In the genomic region with DNA sequence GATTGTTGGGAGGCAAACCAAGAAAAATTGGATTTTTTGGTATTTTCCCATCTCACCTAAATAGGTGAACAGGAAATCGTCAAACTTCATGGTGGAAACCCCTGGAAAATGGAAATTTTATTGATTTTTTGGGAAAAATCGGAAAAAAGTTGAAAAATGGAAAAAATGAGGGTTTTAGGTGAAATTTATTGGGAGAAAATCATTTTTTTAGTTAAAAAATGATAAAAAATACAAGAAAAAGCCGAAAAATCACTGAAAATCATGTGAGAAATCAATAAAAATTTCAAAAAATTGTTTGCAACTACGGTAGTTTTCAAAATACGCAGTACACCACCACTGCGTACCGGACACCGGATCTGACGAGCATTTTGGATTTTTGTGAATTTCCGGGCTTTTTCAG, we compare ENCODE assay signal across 2 worm cellular contexts.
TF ChIP-seq lines count a peak whose summit lies in the region.

TSS of gene lelo-2 (minus strand) at position 101 of the 400 bp plus-strand sequence.

TF ChIP-seq in whole organism, L4 larva, 104 proteins besides CTCF, POLR2A, EP300 and RAD21:
- TF ChIP-seq aha-1 (tag; lab: Kevin White, UChicago) (peak; percentile 27), unc-39 (tag; optimal IDR thresholded peaks at IDR 0.05; lab: Kevin White, UChicago) (no peak), ztf-11 (tag; optimal IDR thresholded peaks at IDR 0.05; lab: Kevin White, UChicago) (no peak), nhr-10 (tag; optimal IDR thresholded peaks at IDR 0.05; lab: Kevin White, UChicago) (no peak)

TF ChIP-seq in whole organism, young adult, 124 proteins besides CTCF, POLR2A, EP300 and RAD21:
- no peak for TF ChIP-seq snpc-3.4 (tag; optimal IDR thresholded peaks at IDR 0.05; lab: Kevin White, UChicago)
- TF ChIP-seq lsl-1 (GFP tag; optimal IDR thresholded peaks at IDR 0.05; lab: Kevin White, UChicago), result peak; percentile 64
